Worm (Caenorhabditis elegans) whole organism, midembryonic: Measurements from ENCODE around the gene icln-1.

Experiments
- med-1 ChIP-seq: sonication (generic microtip); optimal IDR thresholded peaks from 2 replicates; lab custom pipeline; 2017; ENCODE audit warnings: missing genetic modification characterization, mild to moderate bottlenecking, missing compliant biosample characterization, antibody characterized with exemption, missing genetic modification reagents; ENCODE audit not compliant: insufficient read depth
- ref-1 ChIP-seq: fragments of 200-800 bp; sonication (Bioruptor generic); conservative IDR thresholded peaks from 2 replicates; pipeline ENCODE4 v1.3.6; 2022; ENCODE audit warnings: missing genetic modification reagents, missing genetic modification characterization, missing compliant biosample characterization
- tab-1 ChIP-seq: fragments of 200-800 bp; sonication (Bioruptor generic); IDR thresholded peaks from 2 replicates; pipeline ENCODE4 v1.3.6; 2022; ENCODE audit warnings: missing genetic modification characterization, missing compliant biosample characterization
- ztf-23 ChIP-seq: fragments of 200-800 bp; sonication (Bioruptor generic); IDR thresholded peaks from 2 replicates; pipeline ENCODE4 v1.3.6; 2022; ENCODE audit warnings: missing genetic modification reagents, missing genetic modification characterization, missing compliant biosample characterization

DNA sequence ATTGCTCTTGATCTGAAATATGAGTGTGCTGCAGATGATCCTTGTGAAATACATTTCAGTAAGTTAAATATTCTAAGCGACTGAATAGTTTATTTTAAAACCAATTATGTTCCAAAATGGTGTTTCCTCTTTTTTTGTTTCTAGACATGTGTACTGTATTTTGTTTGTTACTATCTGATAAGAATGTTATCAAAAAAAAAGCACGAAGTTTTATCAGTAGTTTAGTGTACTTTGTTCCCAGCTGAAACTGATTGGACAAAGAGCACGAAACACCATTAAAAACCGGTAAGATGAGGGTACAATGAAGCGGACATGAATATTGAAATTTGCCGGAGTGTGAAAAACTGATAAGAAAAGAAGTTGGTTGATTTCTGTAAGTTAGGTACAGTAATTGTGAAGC, 25.3 kb downstream of the icln-1 start:
- TF ChIP-seq tab-1 (GFP tag; lab: Robert Waterston, UW): no peak
- no peak for TF ChIP-seq ztf-23 (GFP tag; lab: Robert Waterston, UW)
- no peak for TF ChIP-seq ref-1 (GFP tag; lab: Robert Waterston, UW)
- TF ChIP-seq med-1 (GFP tag; lab: Kevin White, UChicago): no peak
